Worm (Caenorhabditis elegans): Measurements from ENCODE around the gene K01A11.1.
"Not testable (repeated sequence)": the region's sequence is repeated elsewhere in the genome, so short reads cannot be mapped to it uniquely, and the experiment has no call there.

The K01A11.1 gene

ce11 chrIII:3456226-3456625 lies 24.9 kb upstream of the K01A11.1 start (continued):
- TF ChIP-seq ces-1 (GFP tag; optimal IDR thresholded peaks at IDR 0.05), result peak; percentile 84
- peak; percentile 63; the same call in 1 of the 2 replicates for TF ChIP-seq snpc-1.2 (GFP tag; IDR thresholded peaks at IDR 0.05)
- peak; percentile 100 for TF ChIP-seq lin-38 (GFP tag; IDR thresholded peaks at IDR 0.05)
- TF ChIP-seq hlh-11 (tag; optimal IDR thresholded peaks at IDR 0.05), result peak; percentile 97
- TF ChIP-seq pqm-1 (tag; optimal IDR thresholded peaks at IDR 0.05), result peak; percentile 45
- peak; percentile 18 for TF ChIP-seq F10B5.3 (tag; optimal IDR thresholded peaks at IDR 0.05)
- TF ChIP-seq daf-8 (GFP tag; IDR thresholded peaks at IDR 0.05), result no peak
- no peak for TF ChIP-seq nhr-111 (GFP tag; optimal IDR thresholded peaks at IDR 0.05)
- TF ChIP-seq dmd-6 (GFP tag; IDR thresholded peaks at IDR 0.05), result peak; percentile 98
- TF ChIP-seq ztf-7 (tag; optimal IDR thresholded peaks at IDR 0.05), result peak; percentile 74
- TF ChIP-seq ztf-11 (tag; optimal IDR thresholded peaks at IDR 0.05), result no peak
- no peak for TF ChIP-seq F26F4.8 (GFP tag; conservative IDR thresholded peaks at IDR 0.05)
- peak; percentile 98 for TF ChIP-seq ceh-20 (GFP tag; IDR thresholded peaks at IDR 0.05)
- peak; percentile 73 for TF ChIP-seq lin-39 (tag; optimal IDR thresholded peaks at IDR 0.05)
- TF ChIP-seq rbr-2 (tag; optimal IDR thresholded peaks at IDR 0.05), result peak; percentile 99
- TF ChIP-seq duxl-1 (tag; optimal IDR thresholded peaks at IDR 0.05; ENCODE audit: poor library complexity), result peak; percentile 93
- peak; percentile 78 to 87 for TF ChIP-seq hif-1 (tag; optimal IDR thresholded peaks at IDR 0.05)
- TF ChIP-seq saeg-2 (GFP tag; IDR thresholded peaks at IDR 0.05), result peak; percentile 90
- TF ChIP-seq ama-1 (optimal IDR thresholded peaks at IDR 0.05), result peak; percentile 60
- no peak for TF ChIP-seq ceh-82 (tag; optimal IDR thresholded peaks at IDR 0.05)

- not testable (repeated sequence) for TF ChIP-seq ztf-11, zag-1, ceh-28 (tag; optimal IDR thresholded peaks at IDR 0.05)
Observed at ce11 chrIII:3454045-3454444, 22.8 kb upstream of the K01A11.1 start, which contains the start of gene C34C12.1. Gene C34C12.1, plus strand, starts transcription at chrIII:3454345.

- TF ChIP-seq zfp-2 (tag; optimal IDR thresholded peaks at IDR 0.05); jun-1 (tag; optimal IDR thresholded peaks at IDR 0.05); unc-62 (GFP tag; optimal IDR thresholded peaks at IDR 0.05 in 1 of 2); unc-62 (tag; optimal IDR thresholded peaks at IDR 0.05): not testable (repeated sequence)
Observed at ce11 chrIII:3453486-3453885, 22.2 kb upstream of the K01A11.1 start, which contains the start of gene C34C12.2. Gene C34C12.2, plus strand, starts transcription at chrIII:3453786.

- TF ChIP-seq lin-38 (GFP tag; IDR thresholded peaks at IDR 0.05), result peak; percentile 61
- TF ChIP-seq set-16 (GFP tag; IDR thresholded peaks at IDR 0.05), result peak; percentile 57
- no peak for TF ChIP-seq Y75B8A.6 (GFP tag; IDR thresholded peaks at IDR 0.05)
Observed at ce11 chrIII:3452563-3453210, 21.4 kb upstream of the K01A11.1 start, which contains the start of the genes K01A11.3 and C34C12.12. Gene K01A11.3, minus strand, starts transcription at chrIII:3452613. Gene C34C12.12, plus strand, starts transcription at chrIII:3453194.

- TF ChIP-seq hmg-1.1 (GFP tag; IDR thresholded peaks at IDR 0.05) (no peak), gei-8 (GFP tag; optimal IDR thresholded peaks at IDR 0.05) (no peak), lin-39 (tag; optimal IDR thresholded peaks at IDR 0.05) (no peak), rbr-2 (tag; optimal IDR thresholded peaks at IDR 0.05) (no peak), unc-130 (GFP tag; optimal IDR thresholded peaks at IDR 0.05) (no peak), aha-1 (tag) (peak; percentile 90), dpl-1 (GFP tag; optimal IDR thresholded peaks at IDR 0.05) (no peak)
Observed at ce11 chrIII:3444139-3444538, 12.9 kb upstream of the K01A11.1 start, which contains the start of gene spe-41. Gene spe-41, minus strand, starts transcription at chrIII:3444210.

Measured in whole organism, L4 larva.